Worm (Caenorhabditis elegans) whole organism, mixed stage, embryonic: ENCODE results near the gene trm-1.
"Not testable (repeated sequence)": the region's sequence is repeated elsewhere in the genome, so short reads cannot be mapped to it uniquely, and the experiment has no call there.

Source experiments
- M03D4.4 ChIP-seq: sonication (generic microtip); optimal IDR thresholded peaks from 2 replicates; lab custom pipeline; 2017; ENCODE audit warnings: mild to moderate bottlenecking, missing genetic modification characterization, missing compliant biosample characterization
- bed-3 ChIP-seq: fragments of 200-800 bp; sonication (Bioruptor generic); optimal IDR thresholded peaks from 3 replicates; lab custom pipeline; 2018; ENCODE audit warnings: mild to moderate bottlenecking, missing genetic modification characterization, moderate library complexity, missing compliant biosample characterization
- blmp-1 ChIP-seq: fragments of 150-350 bp; optimal IDR thresholded peaks from 2 replicates; lab custom pipeline; 2014; ENCODE audit warnings: missing biosample characterization, missing genetic modification characterization
- ceh-39 ChIP-seq: fragments of 150-350 bp; optimal IDR thresholded peaks from 2 replicates; lab custom pipeline; 2014; ENCODE audit warnings: missing biosample characterization, missing genetic modification characterization
- ceh-43 ChIP-seq: fragments of 200-800 bp; sonication (Bioruptor generic); optimal IDR thresholded peaks from 2 replicates; lab custom pipeline; 2018; ENCODE audit warnings: mild to moderate bottlenecking, missing genetic modification characterization, moderate library complexity, missing compliant biosample characterization
- ces-1 ChIP-seq: fragments of 150-350 bp; optimal IDR thresholded peaks from 2 replicates; lab custom pipeline; 2014; ENCODE audit warnings: missing biosample characterization, missing genetic modification reagents, missing genetic modification characterization
- cnd-1 ChIP-seq: fragments of 200-800 bp; sonication (Bioruptor generic); optimal IDR thresholded peaks from 2 replicates; lab custom pipeline; 2018; ENCODE audit warnings: mild to moderate bottlenecking, missing genetic modification characterization, missing compliant biosample characterization
- drap-1 ChIP-seq: fragments of 200-800 bp; sonication (Bioruptor generic); optimal IDR thresholded peaks from 3 replicates; lab custom pipeline; 2018; ENCODE audit warnings: mild to moderate bottlenecking, missing genetic modification characterization, missing compliant biosample characterization
- elt-1 ChIP-seq: sonication (generic microtip); optimal IDR thresholded peaks from 2 replicates; lab custom pipeline; 2017; ENCODE audit warnings: missing genetic modification characterization, mild to moderate bottlenecking, missing compliant biosample characterization, antibody characterized with exemption, moderate library complexity, borderline replicate concordance; ENCODE audit not compliant: insufficient read depth
- elt-3 ChIP-seq: fragments of 150-350 bp; optimal IDR thresholded peaks from 2 replicates; lab custom pipeline; 2014; ENCODE audit warnings: missing biosample characterization, missing genetic modification characterization
- flh-1 ChIP-seq: fragments of 200-800 bp; sonication (Bioruptor generic); optimal IDR thresholded peaks from 2 replicates; lab custom pipeline; 2018; ENCODE audit warnings: mild to moderate bottlenecking, missing genetic modification characterization, moderate library complexity, missing compliant biosample characterization
- ham-2 ChIP-seq: fragments of 200-800 bp; sonication (Bioruptor generic); optimal IDR thresholded peaks from 2 replicates; lab custom pipeline; 2018; ENCODE audit warnings: mild to moderate bottlenecking, missing genetic modification characterization, missing compliant biosample characterization
- hlh-1 ChIP-seq: fragments of 150-350 bp; optimal IDR thresholded peaks from 2 replicates; lab custom pipeline; 2014; ENCODE audit warnings: missing biosample characterization, missing genetic modification reagents, missing genetic modification characterization
- lin-13 ChIP-seq: fragments of 150-350 bp; optimal IDR thresholded peaks from 2 replicates; lab custom pipeline; 2014; ENCODE audit warnings: missing biosample characterization, missing genetic modification characterization
- lin-32 ChIP-seq: fragments of 200-800 bp; sonication (Bioruptor generic); optimal IDR thresholded peaks from 2 replicates; lab custom pipeline; 2018; ENCODE audit warnings: mild to moderate bottlenecking, missing genetic modification characterization, missing compliant biosample characterization
- lsy-2 ChIP-seq: fragments of 150-350 bp; optimal IDR thresholded peaks from 2 replicates; lab custom pipeline; 2014; ENCODE audit warnings: missing biosample characterization, missing genetic modification characterization
- mep-1 ChIP-seq: fragments of 150-350 bp; optimal IDR thresholded peaks from 2 replicates; lab custom pipeline; 2017; ENCODE audit warnings: missing biosample characterization, missing genetic modification reagents, missing genetic modification characterization, inconsistent platforms
- mls-2 ChIP-seq: sonication (generic microtip); optimal IDR thresholded peaks from 2 replicates; lab custom pipeline; 2016; ENCODE audit warnings: mild to moderate bottlenecking, missing genetic modification characterization, moderate library complexity, missing compliant biosample characterization
- nhr-12 ChIP-seq: fragments of 150-350 bp; optimal IDR thresholded peaks from 2 replicates; lab custom pipeline; 2014; ENCODE audit warnings: missing biosample characterization, missing genetic modification characterization
- nhr-2 ChIP-seq: fragments of 150-350 bp; optimal IDR thresholded peaks from 2 replicates; lab custom pipeline; 2014; ENCODE audit warnings: missing biosample characterization, missing genetic modification characterization
- nhr-237 ChIP-seq: fragments of 150-350 bp; optimal IDR thresholded peaks from 2 replicates; lab custom pipeline; 2014; ENCODE audit warnings: missing biosample characterization, missing genetic modification characterization
- nhr-28 ChIP-seq: fragments of 150-350 bp; optimal IDR thresholded peaks from 2 replicates; lab custom pipeline; 2014; ENCODE audit warnings: missing biosample characterization, missing genetic modification characterization
- nhr-76 ChIP-seq: sonication (generic microtip); optimal IDR thresholded peaks from 2 replicates; lab custom pipeline; 2017; ENCODE audit warnings: missing biosample characterization, missing genetic modification characterization
- sem-2 ChIP-seq: fragments of 200-800 bp; sonication (Bioruptor generic); optimal IDR thresholded peaks from 2 replicates; lab custom pipeline; 2018; ENCODE audit warnings: mild to moderate bottlenecking, missing genetic modification characterization, missing compliant biosample characterization
- sptf-1 ChIP-seq: sonication (generic microtip); optimal IDR thresholded peaks from 2 replicates; lab custom pipeline; 2017; ENCODE audit warnings: mild to moderate bottlenecking, missing genetic modification characterization, moderate library complexity, missing compliant biosample characterization
- tbx-8 ChIP-seq: fragments of 200-800 bp; sonication (Bioruptor generic); optimal IDR thresholded peaks from 2 replicates; lab custom pipeline; 2018; ENCODE audit warnings: mild to moderate bottlenecking, missing genetic modification characterization, moderate library complexity, missing compliant biosample characterization
- unc-39 ChIP-seq: fragments of 150-350 bp; optimal IDR thresholded peaks from 2 replicates; lab custom pipeline; 2014; ENCODE audit warnings: missing biosample characterization, missing genetic modification characterization
- unc-62 ChIP-seq: fragments of 150-350 bp; optimal IDR thresholded peaks from 2 replicates; lab custom pipeline; 2014; ENCODE audit warnings: missing biosample characterization, missing genetic modification reagents, missing genetic modification characterization
- zip-8 ChIP-seq: fragments of 150-350 bp; optimal IDR thresholded peaks from 2 replicates; lab custom pipeline; 2014; ENCODE audit warnings: missing biosample characterization, missing genetic modification characterization
- ztf-11 ChIP-seq: fragments of 150-350 bp; optimal IDR thresholded peaks from 2 replicates; lab custom pipeline; 2014; ENCODE audit warnings: missing biosample characterization, missing genetic modification characterization

trm-1 gene

DNA sequence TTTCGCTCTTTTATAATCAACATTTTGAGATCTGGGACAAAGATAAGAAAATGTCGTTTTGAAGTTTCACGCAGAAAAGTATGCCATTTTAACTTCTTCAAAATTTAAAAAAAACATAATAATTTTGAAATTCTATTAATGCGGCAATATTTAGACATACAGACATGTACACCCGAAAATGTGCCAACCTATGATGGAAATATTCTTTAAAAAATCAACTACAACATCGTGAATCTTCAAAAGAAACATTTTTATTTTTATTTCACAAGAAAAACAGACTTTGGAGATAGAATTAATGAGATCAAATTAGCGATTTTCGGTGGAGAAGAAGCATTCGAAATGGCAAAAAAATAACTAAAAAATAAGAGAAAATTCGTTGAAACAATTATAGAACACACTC is 29.7 kb upstream of the trm-1 start, which contains the start of gene T16A9.5:
Gene T16A9.5 (minus strand): TSS at position 101 of the 400 bp plus-strand sequence.
- no peak for TF ChIP-seq lin-32 (GFP tag; lab: Kevin White, UChicago)
- TF ChIP-seq ham-2 = no peak
- no peak for TF ChIP-seq cnd-1
- TF ChIP-seq sptf-1 = no peak
- TF ChIP-seq zip-8 (tag; lab: Kevin White, UChicago) = no peak
- TF ChIP-seq hlh-1 (tag; lab: Kevin White, UChicago) = no peak
- no peak for TF ChIP-seq ztf-11 (tag; lab: Kevin White, UChicago)

ce11 chrV:14212813-14213212 is 27.4 kb upstream of the trm-1 start:
- TF ChIP-seq ceh-39 (tag; lab: Kevin White, UChicago) (no peak), blmp-1 (no peak), M03D4.4 (tag; lab: Kevin White, UChicago) (no peak), mep-1 (tag; lab: Kevin White, UChicago) (no peak), sem-2 (GFP tag; lab: Kevin White, UChicago) (no peak), lin-32 (GFP tag; lab: Kevin White, UChicago) (no peak), hlh-1 (tag; lab: Kevin White, UChicago) (no peak), elt-3 (tag; lab: Kevin White, UChicago) (no peak), nhr-76 (tag; lab: Kevin White, UChicago) (no peak), lin-13 (tag; lab: Kevin White, UChicago) (no peak), tbx-8 (GFP tag; lab: Kevin White, UChicago) (no peak), lsy-2 (tag; lab: Kevin White, UChicago) (no peak), cnd-1 (no peak), bed-3 (no peak), unc-39 (tag; lab: Kevin White, UChicago) (no peak), elt-1 (tag; lab: Kevin White, UChicago) (no peak)

DNA sequence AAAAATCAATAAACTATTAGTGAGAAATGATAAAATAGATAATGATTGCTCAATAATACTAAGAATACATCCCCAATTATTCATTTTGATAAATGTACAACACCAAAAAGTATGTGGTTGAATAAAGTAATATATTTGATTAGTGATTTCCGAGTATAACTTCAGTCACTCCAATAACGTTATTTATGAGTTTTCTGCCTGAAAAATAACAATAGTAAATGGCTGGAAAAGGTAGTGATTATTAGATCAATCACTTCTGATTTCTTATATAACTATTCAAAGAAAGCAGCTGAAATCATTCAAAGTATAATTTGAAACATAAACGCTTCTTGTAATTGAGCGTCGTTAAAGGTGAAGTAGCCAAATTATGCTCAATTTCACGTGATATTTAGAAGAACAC is 25.3 kb upstream of the trm-1 start, which contains the start of gene str-230:
Gene str-230 (minus strand): TSS at position 101 of the 400 bp plus-strand sequence.
- no peak for TF ChIP-seq flh-1 (GFP tag; lab: Kevin White, UChicago)
- TF ChIP-seq drap-1 = no peak
- TF ChIP-seq, all 35 proteins: peak for 0

DNA sequence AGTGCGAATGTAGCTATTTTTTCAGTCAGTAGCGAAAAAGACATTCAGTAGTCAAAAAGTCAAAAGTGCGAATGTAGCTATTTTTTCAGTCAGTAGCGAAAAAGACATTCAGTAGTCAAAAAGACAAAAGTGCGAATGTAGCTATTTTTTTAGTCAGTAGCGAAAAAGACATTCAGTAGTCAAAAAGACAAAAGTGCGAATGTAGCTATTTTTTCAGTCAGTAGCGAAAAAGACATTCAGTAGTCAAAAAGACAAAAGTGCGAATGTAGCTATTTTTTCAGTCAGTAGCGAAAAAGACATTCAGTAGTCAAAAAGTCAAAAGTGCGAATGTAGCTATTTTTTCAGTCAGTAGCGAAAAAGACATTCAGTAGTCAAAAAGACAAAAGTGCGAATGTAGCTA is 19.8 kb upstream of the trm-1 start, which contains the start of gene T16A9.3:
Gene T16A9.3 (plus strand): TSS at position 301 of the 400 bp plus-strand sequence.
- not testable (repeated sequence) for TF ChIP-seq hlh-1, nhr-12, nhr-76 (tag; lab: Kevin White, UChicago)

DNA sequence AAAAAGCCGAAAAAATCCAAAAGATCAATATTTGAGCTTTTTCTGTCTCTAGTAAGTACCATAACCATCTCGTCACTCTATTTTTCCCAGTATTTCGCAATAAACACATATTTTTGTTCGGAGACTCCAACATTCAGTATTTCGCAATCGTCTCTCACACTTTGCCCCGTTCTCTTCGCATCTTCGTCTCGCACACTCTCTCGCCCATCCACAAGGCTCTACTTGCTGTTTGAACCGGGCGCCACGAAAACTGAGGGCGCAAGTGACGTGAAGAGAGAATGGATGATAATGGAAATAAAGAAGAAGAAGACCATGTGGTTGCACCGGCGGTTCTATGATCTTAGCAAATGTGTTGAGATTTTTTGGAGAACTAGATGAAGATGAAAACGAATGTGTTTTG is 14.7 kb upstream of the trm-1 start:
- no peak for TF ChIP-seq ceh-43 (GFP tag; lab: Kevin White, UChicago)
- TF ChIP-seq mep-1 (tag; lab: Kevin White, UChicago) = peak; percentile 11
- no peak for TF ChIP-seq ztf-11 (tag; lab: Kevin White, UChicago)
- TF ChIP-seq nhr-237 (tag; lab: Kevin White, UChicago) = peak; percentile 84
- TF ChIP-seq ces-1 = peak; percentile 17
- no peak for TF ChIP-seq sem-2 (GFP tag; lab: Kevin White, UChicago)
- peak; percentile 76 for TF ChIP-seq elt-3 (tag; lab: Kevin White, UChicago)
- no peak for TF ChIP-seq nhr-2 (tag; lab: Kevin White, UChicago)
- TF ChIP-seq unc-62 (GFP tag; lab: Kevin White, UChicago) = peak; percentile 46
- TF ChIP-seq mls-2 = no peak
- TF ChIP-seq, all 35 proteins: peak for 5

DNA sequence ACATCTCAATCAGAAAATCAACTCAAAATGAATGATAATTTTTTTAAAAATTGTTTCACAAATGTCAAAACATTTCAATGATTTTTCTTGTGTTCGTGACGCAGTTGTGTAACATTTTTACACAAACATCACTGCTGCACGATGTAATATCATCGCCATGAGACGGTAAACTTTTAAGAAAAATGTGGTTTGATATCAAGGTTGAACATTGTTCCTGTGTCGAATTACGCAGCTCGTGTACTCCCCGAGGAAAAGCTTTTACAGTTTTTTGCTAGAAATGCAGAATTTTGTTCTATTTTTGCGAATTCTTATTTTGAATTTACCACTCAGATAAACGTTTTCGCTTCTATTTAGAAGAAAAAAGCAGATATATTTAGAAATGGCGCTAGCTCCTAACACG is 12.2 kb upstream of the trm-1 start:
- no peak for TF ChIP-seq nhr-28
- no peak for TF ChIP-seq ceh-43 (GFP tag; lab: Kevin White, UChicago)
